Worm (Caenorhabditis elegans) whole organism, midembryonic: Measurements from ENCODE around the gene cho-1.

ENCODE experiments used
- med-1 ChIP-seq: sonication (generic microtip); optimal IDR thresholded peaks from 2 replicates; lab custom pipeline; 2017; ENCODE audit warnings: missing genetic modification characterization, mild to moderate bottlenecking, missing compliant biosample characterization, antibody characterized with exemption, missing genetic modification reagents; ENCODE audit not compliant: insufficient read depth
- ztf-23 ChIP-seq: fragments of 200-800 bp; sonication (Bioruptor generic); IDR thresholded peaks from 2 replicates; pipeline ENCODE4 v1.3.6; 2022; ENCODE audit warnings: missing genetic modification reagents, missing genetic modification characterization, missing compliant biosample characterization

DNA sequence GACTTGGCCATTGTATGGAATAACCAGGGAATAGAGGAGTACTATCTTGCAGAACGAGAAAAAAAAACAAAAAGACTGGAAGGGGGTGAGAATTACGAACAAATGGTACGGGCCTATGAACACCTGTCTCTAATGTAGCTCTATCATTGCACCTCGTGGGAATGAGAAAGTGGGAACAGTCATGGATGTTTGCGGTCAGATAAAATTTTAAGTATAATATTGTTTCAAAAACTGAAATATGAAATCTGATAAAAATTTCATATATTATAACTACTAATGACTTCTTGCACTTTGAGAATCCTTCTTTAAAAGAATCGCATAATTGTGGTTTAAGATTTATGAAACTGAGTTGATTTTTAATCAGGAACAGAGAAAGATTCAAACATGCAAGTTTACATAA, 21.1 kb downstream of the cho-1 start, which contains the start of gene F58D2.5:
- TF ChIP-seq ztf-23 (no peak), med-1 (no peak)
